Worm (Caenorhabditis elegans): ENCODE data around the gene nhr-11.

Gene nhr-11

DNA sequence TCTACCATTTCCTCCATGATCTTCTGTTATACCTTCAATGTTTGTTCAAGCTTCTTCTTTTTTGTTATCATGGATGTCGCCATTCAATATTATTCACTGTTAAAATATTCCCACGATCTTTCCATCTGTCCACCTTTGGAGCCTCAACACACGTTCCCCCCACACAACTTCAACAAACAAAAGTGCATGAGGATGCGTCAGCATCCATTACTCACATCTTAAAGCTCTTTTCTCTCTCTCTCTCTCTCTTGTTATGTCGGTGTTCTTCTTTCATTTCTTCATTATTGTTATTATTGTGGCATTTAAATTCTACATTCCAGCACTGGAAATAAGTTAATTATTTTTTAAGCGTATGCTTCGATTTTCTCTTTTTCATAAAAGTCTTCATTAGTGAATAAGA lies 44.3 kb downstream of the nhr-11 start:
- TF ChIP-seq unc-62 (GFP tag; optimal IDR thresholded peaks at IDR 0.05): no peak

- no peak for TF ChIP-seq unc-62 (GFP tag; optimal IDR thresholded peaks at IDR 0.05)
Measured at ce11 chrIV:9116452-9116851, 46.6 kb downstream of the nhr-11 start.

DNA sequence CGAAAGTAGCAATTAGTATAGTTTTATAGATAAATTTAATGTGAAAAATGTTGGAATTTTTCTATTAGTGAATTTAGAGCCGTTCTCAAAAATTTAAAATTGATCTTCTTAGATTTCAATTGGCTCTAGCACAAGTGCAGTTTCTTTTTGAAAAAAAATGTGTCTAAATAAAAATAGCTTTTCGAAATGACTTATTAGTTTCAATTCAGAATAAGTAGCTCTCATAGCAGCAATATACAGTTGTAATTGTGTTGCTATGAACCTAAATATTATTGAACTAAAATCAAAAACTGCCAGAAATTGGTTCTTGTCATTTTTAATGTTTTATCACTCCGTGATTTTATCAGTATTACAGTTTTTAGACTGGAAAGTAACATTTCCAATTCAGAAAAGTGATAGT lies 47.9 kb downstream of the nhr-11 start:
- no peak for TF ChIP-seq unc-62 (GFP tag; optimal IDR thresholded peaks at IDR 0.05)

ce11 chrIV:9118348-9118747 lies 48.5 kb downstream of the nhr-11 start:
- no peak for TF ChIP-seq unc-62 (GFP tag; optimal IDR thresholded peaks at IDR 0.05)

- TF ChIP-seq unc-62 (GFP tag; optimal IDR thresholded peaks at IDR 0.05): no peak
Measured at ce11 chrIV:9118792-9119191, 49.0 kb downstream of the nhr-11 start, which contains the start of gene nrfl-1. Gene nrfl-1, plus strand, starts transcription at chrIV:9119092.

- TF ChIP-seq unc-62 (GFP tag; optimal IDR thresholded peaks at IDR 0.05): no peak
Measured at ce11 chrIV:9120220-9120619, 50.4 kb downstream of the nhr-11 start.

DNA sequence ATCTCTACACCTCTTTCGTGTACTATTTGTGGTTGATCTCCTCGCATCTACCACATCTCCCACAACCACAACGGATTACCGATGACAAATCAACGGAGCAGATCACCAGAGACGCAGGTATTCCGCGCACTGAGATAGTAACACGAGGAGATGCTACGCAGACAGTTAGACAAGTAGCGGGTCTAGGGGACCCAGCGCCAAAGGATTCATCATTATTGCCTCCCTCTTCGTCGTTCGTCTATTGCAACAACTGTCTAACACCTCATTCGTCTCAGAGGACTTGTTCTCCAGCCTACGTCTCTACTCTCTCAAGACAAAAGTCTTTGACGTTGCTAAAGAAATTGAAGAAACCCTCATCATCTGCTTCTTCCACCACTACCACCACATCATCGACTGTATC lies 51.7 kb downstream of the nhr-11 start:
- no peak for TF ChIP-seq unc-62 (GFP tag; optimal IDR thresholded peaks at IDR 0.05)
